Fruit fly (Drosophila melanogaster) whole organism: ENCODE measurements around the gene Cpr76Bb.

Source experiments
- CG8478 ChIP-seq: fragments of >200 bp; optimal IDR thresholded peaks from 2 replicates; lab custom pipeline; 2018; ENCODE audit warnings: inconsistent platforms
- Dll ChIP-seq: fragments of >200 bp; optimal IDR thresholded peaks from 2 replicates; lab custom pipeline; 2017
- EcR ChIP-seq, 2 experiments: fragments of >200 bp; optimal IDR thresholded peaks; 2 replicates each; lab custom pipeline; 2017; ENCODE audit warnings: missing biosample characterization in 2 of 2, missing genetic modification characterization in 2 of 2, missing genetic modification reagents in 2 of 2
- psq ChIP-seq: fragments of >200 bp; optimal IDR thresholded peaks from 2 replicates; lab custom pipeline; 2017
- usp ChIP-seq: fragments of >200 bp; optimal IDR thresholded peaks from 2 replicates; lab custom pipeline; 2017; ENCODE audit warnings: missing biosample characterization, missing genetic modification characterization, mixed read lengths

dm6 chr3L:19564905-19565700, 45.7 kb downstream of the Cpr76Bb start:
- no peak for TF ChIP-seq EcR (GFP tag; optimal IDR thresholded peaks at IDR 0.05; lab: Kevin White, UChicago)
- no peak for TF ChIP-seq usp
- no peak for TF ChIP-seq Dll (lab: Kevin White, UChicago)
- no peak for TF ChIP-seq CG8478
- no peak for TF ChIP-seq psq
